Worm (Caenorhabditis elegans) whole organism, young adult: ENCODE measurements around the gene D2024.1.

Experiments used
- Y53G8AR.9 ChIP-seq: fragments of 200-800 bp; sonication (Bioruptor generic); conservative IDR thresholded peaks from 2 replicates; pipeline ENCODE4 v1.3.6; 2022; ENCODE audit warnings: missing genetic modification reagents, missing genetic modification characterization, missing compliant biosample characterization
- Y79H2A.3 ChIP-seq: fragments of 200-800 bp; sonication (Bioruptor generic); conservative IDR thresholded peaks from 2 replicates; pipeline ENCODE4 v1.3.6; 2022; ENCODE audit warnings: missing genetic modification reagents, missing genetic modification characterization, missing compliant biosample characterization
- attf-6 ChIP-seq: fragments of 200-800 bp; sonication (Bioruptor generic); IDR thresholded peaks from 2 replicates; pipeline ENCODE4 v1.3.6; 2022; ENCODE audit warnings: missing genetic modification reagents, missing genetic modification characterization, missing compliant biosample characterization
- dpff-1 ChIP-seq: sonication (generic microtip); optimal IDR thresholded peaks from 2 replicates; lab custom pipeline; 2017; ENCODE audit warnings: mild to moderate bottlenecking, missing genetic modification characterization, missing compliant biosample characterization
- fkh-3 ChIP-seq: sonication (generic microtip); optimal IDR thresholded peaks from 2 replicates; lab custom pipeline; 2016; ENCODE audit warnings: mild to moderate bottlenecking, missing genetic modification characterization, missing compliant biosample characterization
- lin-40 ChIP-seq: sonication (generic microtip); optimal IDR thresholded peaks from 2 replicates; lab custom pipeline; 2016; ENCODE audit warnings: missing genetic modification characterization, mild to moderate bottlenecking, missing compliant biosample characterization, missing genotype, missing genetic modification reagents
- mes-4 ChIP-seq: sonication (generic microtip); optimal IDR thresholded peaks from 2 replicates; lab custom pipeline; 2016; ENCODE audit warnings: missing genotype, missing genetic modification characterization, missing compliant biosample characterization
- pha-4 ChIP-seq: fragments of 150-350 bp; sonication (generic microtip); optimal IDR thresholded peaks from 2 replicates; lab custom pipeline; 2014; ENCODE audit warnings: missing biosample characterization, missing genetic modification reagents, missing genetic modification characterization

DNA sequence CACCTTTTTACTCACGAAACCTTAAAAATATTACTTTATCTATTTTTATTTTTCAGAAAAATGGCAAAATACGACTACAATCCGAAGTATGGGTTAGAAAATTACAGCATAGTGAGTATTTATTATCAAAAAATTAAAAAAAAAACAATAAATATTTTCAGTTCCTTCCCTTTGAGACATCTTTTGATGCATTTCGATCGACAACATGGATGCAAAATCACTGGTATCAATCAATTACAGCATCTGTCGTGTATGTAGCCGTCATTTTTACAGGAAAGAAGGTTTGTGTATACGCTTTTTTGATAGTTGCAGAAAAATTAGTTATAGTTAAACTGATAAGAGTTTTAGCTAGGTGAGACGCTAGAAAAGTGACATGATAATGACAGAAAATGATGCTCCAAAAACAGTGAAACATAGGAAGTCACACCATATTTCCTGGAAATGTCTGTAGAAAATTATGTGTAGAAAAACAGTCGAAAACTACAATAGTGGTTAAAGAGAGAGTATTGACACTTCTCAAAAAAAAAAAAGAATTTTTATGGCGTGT, 9.6 kb upstream of the D2024.1 start, which contains the start of gene elo-3:
- TF ChIP-seq pha-4 (tag; lab: Kevin White, UChicago) (no peak), fkh-3 (no peak), mes-4 (tag; lab: Kevin White, UChicago) (no peak), Y53G8AR.9 (GFP tag; lab: Robert Waterston, UW) (no peak), lin-40 (tag; lab: Kevin White, UChicago) (no peak), Y79H2A.3 (GFP tag; lab: Robert Waterston, UW) (no peak), dpff-1 (tag; lab: Kevin White, UChicago) (no peak), attf-6 (GFP tag; lab: Robert Waterston, UW) (no peak)
